Fruit fly (Drosophila melanogaster): Measurements from ENCODE around the gene CG13875.

Gene CG13875

DNA sequence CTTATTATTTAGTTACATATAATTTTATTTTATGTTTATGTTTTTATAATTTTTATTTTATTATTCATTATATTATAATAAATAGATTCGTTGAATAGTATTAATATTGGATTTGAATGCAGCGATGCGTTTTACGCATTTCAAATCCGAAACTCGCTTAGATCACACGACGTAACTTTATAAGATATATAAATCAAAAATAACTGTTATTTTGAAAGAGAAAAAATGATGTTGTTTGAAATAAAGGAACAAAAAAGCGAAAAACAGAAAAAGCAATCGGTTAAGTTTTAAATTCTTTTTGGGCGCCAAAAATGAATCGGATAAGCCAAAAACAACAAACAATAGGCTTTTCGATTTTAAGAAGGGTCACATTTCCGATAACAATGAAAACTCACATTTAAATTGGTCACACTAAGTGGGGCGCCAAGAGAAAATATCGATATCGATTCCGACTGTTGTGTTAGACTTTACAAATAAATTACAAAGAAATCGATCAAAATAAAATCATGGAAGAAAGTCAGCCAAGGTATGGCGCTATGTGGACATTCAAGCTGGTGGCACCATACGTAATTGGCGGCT, 33.6 kb upstream of the CG13875 start, which contains the start of gene CG6845 (continued):
- no peak for TF ChIP-seq ATbp (GFP tag; optimal IDR thresholded peaks at IDR 0.05)
- no peak for TF ChIP-seq cg (GFP tag; optimal IDR thresholded peaks at IDR 0.05)
- TF ChIP-seq gsb-n (tag; optimal IDR thresholded peaks at IDR 0.05) = no peak
- TF ChIP-seq dpn (GFP tag; optimal IDR thresholded peaks at IDR 0.05) = no peak
- no peak for TF ChIP-seq jigr1 (GFP tag; IDR thresholded peaks at IDR 0.05)
- peak; percentile 50 for TF ChIP-seq CG10267 (tag; optimal IDR thresholded peaks at IDR 0.05)
- no peak for TF ChIP-seq PHDP (tag; optimal IDR thresholded peaks at IDR 0.05)
- TF ChIP-seq fd3F (GFP tag; optimal IDR thresholded peaks at IDR 0.05) = no peak
- TF ChIP-seq CG17912 (GFP tag; optimal IDR thresholded peaks at IDR 0.05) = no peak
- no peak for TF ChIP-seq NC2β (GFP tag; optimal IDR thresholded peaks at IDR 0.05)
- no peak for TF ChIP-seq CG6272 (GFP tag; IDR thresholded peaks at IDR 0.05)
- TF ChIP-seq CG12071 (GFP tag; optimal IDR thresholded peaks at IDR 0.05) = no peak
- no peak for TF ChIP-seq unpg (GFP tag; optimal IDR thresholded peaks at IDR 0.05)
- TF ChIP-seq Vsx1 (GFP tag; optimal IDR thresholded peaks at IDR 0.05) = no peak
- TF ChIP-seq CG13287 (GFP tag; IDR thresholded peaks at IDR 0.05; ENCODE audit: partially characterized antibody) = peak; percentile 93
- TF ChIP-seq CG12942 (GFP tag; optimal IDR thresholded peaks at IDR 0.05) = no peak
- no peak for TF ChIP-seq eyg (GFP tag; optimal IDR thresholded peaks at IDR 0.05)
- TF ChIP-seq CG4617 (GFP tag; optimal IDR thresholded peaks at IDR 0.05; ENCODE audit: borderline replicate concordance) = no peak
- no peak for TF ChIP-seq CG11456 (GFP tag; IDR thresholded peaks at IDR 0.05)
- TF ChIP-seq aop (GFP tag; IDR thresholded peaks at IDR 0.05) = no peak
- no peak for TF ChIP-seq Rx (GFP tag; IDR thresholded peaks at IDR 0.05)
- TF ChIP-seq Atf-2 (GFP tag; optimal IDR thresholded peaks at IDR 0.05) = no peak
- no peak for TF ChIP-seq zen (tag; optimal IDR thresholded peaks at IDR 0.05)
- TF ChIP-seq Fer1 (GFP tag; optimal IDR thresholded peaks at IDR 0.05) = peak; percentile 20
- no peak for TF ChIP-seq CG14441 (GFP tag; IDR thresholded peaks at IDR 0.05)
- no peak for TF ChIP-seq bab2 (GFP tag; optimal IDR thresholded peaks at IDR 0.05)
- no peak for TF ChIP-seq gcm (GFP tag; optimal IDR thresholded peaks at IDR 0.05)
- TF ChIP-seq Lhr (GFP tag; optimal IDR thresholded peaks at IDR 0.05) = peak; percentile 61
- TF ChIP-seq CG6689 (GFP tag; IDR thresholded peaks at IDR 0.05) = no peak
- TF ChIP-seq HLH3B (GFP tag; IDR thresholded peaks at IDR 0.05) = no peak
- no peak for TF ChIP-seq CG1233 (GFP tag; optimal IDR thresholded peaks at IDR 0.05)
- no peak for TF ChIP-seq lmd (GFP tag; IDR thresholded peaks at IDR 0.05)
- peak; percentile 80 for TF ChIP-seq CG6791 (GFP tag; IDR thresholded peaks at IDR 0.05; ENCODE audit: partially characterized antibody)
- TF ChIP-seq insv (GFP tag; optimal IDR thresholded peaks at IDR 0.05) = no peak
- no peak for TF ChIP-seq CG8944 (GFP tag; optimal IDR thresholded peaks at IDR 0.05)
- no peak for TF ChIP-seq CG17359 (tag; optimal IDR thresholded peaks at IDR 0.05)
- TF ChIP-seq crc (GFP tag; optimal IDR thresholded peaks at IDR 0.05) = no peak
- TF ChIP-seq h (optimal IDR thresholded peaks at IDR 0.05) = no peak
- TF ChIP-seq Rfx (GFP tag; IDR thresholded peaks at IDR 0.05) = no peak
- no peak for TF ChIP-seq CG15479 (GFP tag; optimal IDR thresholded peaks at IDR 0.05)
- no peak for TF ChIP-seq CrebB (tag; optimal IDR thresholded peaks at IDR 0.05)
- TF ChIP-seq CG11723 (GFP tag; optimal IDR thresholded peaks at IDR 0.05) = no peak
- TF ChIP-seq CG12155 (GFP tag; optimal IDR thresholded peaks at IDR 0.05) = no peak
- TF ChIP-seq tap (tag; optimal IDR thresholded peaks at IDR 0.05) = no peak
- no peak for TF ChIP-seq Doc2 (GFP tag; IDR thresholded peaks at IDR 0.05)
- no peak for TF ChIP-seq row (GFP tag; IDR thresholded peaks at IDR 0.05)
- TF ChIP-seq trh (GFP tag; optimal IDR thresholded peaks at IDR 0.05) = no peak
- no peak for TF ChIP-seq Med (GFP tag)
- TF ChIP-seq sima (GFP tag; optimal IDR thresholded peaks at IDR 0.05) = no peak
- no peak for TF ChIP-seq CG2120 (GFP tag; optimal IDR thresholded peaks at IDR 0.05)
- no peak for TF ChIP-seq Hr3 (GFP tag; optimal IDR thresholded peaks at IDR 0.05)
- TF ChIP-seq zfh1 (GFP tag; IDR thresholded peaks at IDR 0.05) = no peak

All from whole organism, embryonic.